Worm (Caenorhabditis elegans) whole organism, midembryonic: ENCODE measurements around the gene hum-10.

Experiments used
- cog-1 ChIP-seq: sonication (generic microtip); optimal IDR thresholded peaks from 2 replicates; lab custom pipeline; 2016; ENCODE audit warnings: missing genetic modification characterization, missing compliant biosample characterization
- flt-1 ChIP-seq: fragments of 200-800 bp; sonication (Bioruptor generic); IDR thresholded peaks from 2 replicates; pipeline ENCODE4 v1.3.6; 2022; ENCODE audit warnings: missing genetic modification characterization, missing compliant biosample characterization
- med-1 ChIP-seq: sonication (generic microtip); optimal IDR thresholded peaks from 2 replicates; lab custom pipeline; 2017; ENCODE audit warnings: missing genetic modification characterization, mild to moderate bottlenecking, missing compliant biosample characterization, antibody characterized with exemption, missing genetic modification reagents; ENCODE audit not compliant: insufficient read depth
- ztf-23 ChIP-seq: fragments of 200-800 bp; sonication (Bioruptor generic); IDR thresholded peaks from 2 replicates; pipeline ENCODE4 v1.3.6; 2022; ENCODE audit warnings: missing genetic modification reagents, missing genetic modification characterization, missing compliant biosample characterization
- ztf-29 ChIP-seq: fragments of 200-800 bp; sonication (Bioruptor generic); IDR thresholded peaks from 2 replicates; pipeline ENCODE4 v1.3.6; 2022; ENCODE audit warnings: missing genetic modification reagents, missing genetic modification characterization, missing compliant biosample characterization

DNA sequence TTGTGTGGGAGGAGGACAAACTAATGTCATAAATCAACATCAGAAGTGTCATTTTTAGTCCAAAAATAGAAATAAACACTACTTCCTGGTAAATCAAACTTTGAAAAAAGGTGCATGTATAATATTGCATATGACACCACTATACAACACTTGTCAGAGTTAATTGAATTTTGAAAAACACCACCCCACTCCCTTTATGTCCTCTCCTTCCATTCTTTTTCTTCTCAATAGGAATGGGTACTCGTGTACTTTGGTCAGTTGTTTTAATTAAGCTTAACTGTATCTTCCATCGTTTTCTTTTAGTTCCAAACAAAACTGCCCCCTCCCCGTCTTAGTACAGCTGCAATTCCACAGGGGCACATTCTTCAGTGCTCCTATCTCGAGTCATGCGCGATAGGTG is 5.4 kb upstream of the hum-10 start:
- TF ChIP-seq med-1 (GFP tag; lab: Kevin White, UChicago) (no peak), ztf-29 (no peak), cog-1 (no peak), ztf-23 (no peak), flt-1 (no peak)
